Worm (Caenorhabditis elegans) whole organism, midembryonic: ENCODE measurements around the gene F09G2.8.

Experiments used
- cog-1 ChIP-seq: sonication (generic microtip); optimal IDR thresholded peaks from 2 replicates; lab custom pipeline; 2016; ENCODE audit warnings: missing genetic modification characterization, missing compliant biosample characterization
- flt-1 ChIP-seq: fragments of 200-800 bp; sonication (Bioruptor generic); IDR thresholded peaks from 2 replicates; pipeline ENCODE4 v1.3.6; 2022; ENCODE audit warnings: missing genetic modification characterization, missing compliant biosample characterization
- klf-2 ChIP-seq: fragments of 200-800 bp; sonication (Bioruptor generic); conservative IDR thresholded peaks from 2 replicates; pipeline ENCODE4 v1.3.6; 2022; ENCODE audit warnings: missing genetic modification reagents, missing genetic modification characterization, missing compliant biosample characterization
- med-1 ChIP-seq: sonication (generic microtip); optimal IDR thresholded peaks from 2 replicates; lab custom pipeline; 2017; ENCODE audit warnings: missing genetic modification characterization, mild to moderate bottlenecking, missing compliant biosample characterization, antibody characterized with exemption, missing genetic modification reagents; ENCODE audit not compliant: insufficient read depth
- ref-1 ChIP-seq: fragments of 200-800 bp; sonication (Bioruptor generic); conservative IDR thresholded peaks from 2 replicates; pipeline ENCODE4 v1.3.6; 2022; ENCODE audit warnings: missing genetic modification reagents, missing genetic modification characterization, missing compliant biosample characterization
- tab-1 ChIP-seq: fragments of 200-800 bp; sonication (Bioruptor generic); IDR thresholded peaks from 2 replicates; pipeline ENCODE4 v1.3.6; 2022; ENCODE audit warnings: missing genetic modification characterization, missing compliant biosample characterization
- ztf-23 ChIP-seq: fragments of 200-800 bp; sonication (Bioruptor generic); IDR thresholded peaks from 2 replicates; pipeline ENCODE4 v1.3.6; 2022; ENCODE audit warnings: missing genetic modification reagents, missing genetic modification characterization, missing compliant biosample characterization
- ztf-29 ChIP-seq: fragments of 200-800 bp; sonication (Bioruptor generic); IDR thresholded peaks from 2 replicates; pipeline ENCODE4 v1.3.6; 2022; ENCODE audit warnings: missing genetic modification reagents, missing genetic modification characterization, missing compliant biosample characterization

- TF ChIP-seq tab-1 (no peak), cog-1 (tag; lab: Kevin White, UChicago) (no peak), ztf-29 (GFP tag; lab: Robert Waterston, UW) (no peak), flt-1 (no peak), med-1 (no peak), klf-2 (no peak), ref-1 (no peak), ztf-23 (GFP tag; lab: Robert Waterston, UW) (no peak)
These were observed 25.5 kb upstream of the F09G2.8 start, which contains the start of gene C13F10.5 for ce11 chrV:7218988-7219387.
